Fruit fly (Drosophila melanogaster): Measurements from ENCODE around the gene Mat89Ba.

The Mat89Ba gene

DNA sequence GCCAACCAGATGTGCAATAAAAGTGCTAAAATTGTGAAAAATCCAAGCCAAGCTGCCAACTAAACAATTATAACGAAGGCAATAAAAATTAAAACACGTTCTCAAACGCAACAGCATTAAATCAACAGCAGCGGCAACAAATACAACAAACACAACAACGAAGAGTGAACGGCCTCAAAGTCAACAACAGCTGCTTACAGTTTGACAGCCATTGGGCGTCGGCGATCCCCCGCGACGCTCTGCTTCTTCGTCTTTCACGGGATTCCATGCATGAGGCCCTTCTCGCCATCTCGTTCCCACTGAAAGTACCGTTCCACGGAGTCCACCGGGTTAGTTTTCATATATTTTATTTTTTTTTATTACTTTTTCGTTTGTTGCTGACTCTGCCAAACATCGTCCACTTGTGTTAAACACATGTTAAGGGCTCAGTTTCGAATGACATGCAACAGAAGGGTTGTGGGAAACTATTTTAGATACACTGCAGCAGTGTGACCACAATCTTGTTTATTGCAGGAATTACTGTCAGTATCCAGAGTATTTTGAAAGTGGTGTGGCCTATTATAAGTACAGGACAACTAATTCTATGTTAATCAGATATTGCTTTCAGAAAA is 10.0 kb upstream of the Mat89Ba start (continued):
- TF ChIP-seq Oli (tag; optimal IDR thresholded peaks at IDR 0.05) (no peak), CG17912 (GFP tag; optimal IDR thresholded peaks at IDR 0.05) (peak; percentile 2), CG14710 (tag; optimal IDR thresholded peaks at IDR 0.05) (peak; percentile 96), z (GFP tag; IDR thresholded peaks at IDR 0.05) (peak; percentile 66; the same call in 2 of the 3 replicates), CG15696 (tag; optimal IDR thresholded peaks at IDR 0.05) (peak; percentile 10), HmgZ (tag; optimal IDR thresholded peaks at IDR 0.05) (no peak), CG3163 (GFP tag; optimal IDR thresholded peaks at IDR 0.05) (peak; percentile 1), chinmo (GFP tag; IDR thresholded peaks at IDR 0.05; ENCODE audit: partially characterized antibody) (peak; percentile 75; the same call in 1 of the 4 replicates), ci (GFP tag; IDR thresholded peaks at IDR 0.05) (peak; percentile 43; the same call in 1 of the 3 replicates), dpn (GFP tag; optimal IDR thresholded peaks at IDR 0.05) (peak in 1 of 2 experiments; percentile 7), crol (GFP tag; IDR thresholded peaks at IDR 0.05) (peak; percentile 60), D19A (tag; optimal IDR thresholded peaks at IDR 0.05) (peak; percentile 15), CG17361 (GFP tag; IDR thresholded peaks at IDR 0.05) (0 out of 3 replicates have a peak, but pooled peaks have one; percentile 14), tio (GFP tag; optimal IDR thresholded peaks at IDR 0.05) (no peak), CG8290 (GFP tag; optimal IDR thresholded peaks at IDR 0.05) (peak; percentile 46), CG8290 (tag; optimal IDR thresholded peaks at IDR 0.05) (peak; percentile 19 to 35), CHES-1-like (GFP tag; optimal IDR thresholded peaks at IDR 0.05) (peak; percentile 0), Mes4 (GFP tag; optimal IDR thresholded peaks at IDR 0.05) (no peak), CG3838 (GFP tag; optimal IDR thresholded peaks at IDR 0.05) (peak; percentile 24), CG17829 (tag; optimal IDR thresholded peaks at IDR 0.05) (peak; percentile 20), Trl (optimal IDR thresholded peaks at IDR 0.05) (no peak), Trl (GFP tag; optimal IDR thresholded peaks at IDR 0.05) (no peak), Xrp1 (GFP tag; IDR thresholded peaks at IDR 0.05) (peak; percentile 24), pros (GFP tag; optimal IDR thresholded peaks at IDR 0.05) (peak; percentile 68), CG13775 (GFP tag; optimal IDR thresholded peaks at IDR 0.05) (peak; percentile 15), cg (GFP tag; optimal IDR thresholded peaks at IDR 0.05) (no peak), CG10462 (GFP tag; optimal IDR thresholded peaks at IDR 0.05) (peak; percentile 33), Drgx (GFP tag; IDR thresholded peaks at IDR 0.05) (0 out of 2 replicates have a peak, but pooled peaks have one; percentile 7), pfk (GFP tag; optimal IDR thresholded peaks at IDR 0.05) (peak; percentile 43), CG4820 (GFP tag; optimal IDR thresholded peaks at IDR 0.05) (peak; percentile 11), nau (GFP tag; optimal IDR thresholded peaks at IDR 0.05) (peak; percentile 15), CG3407 (GFP tag; optimal IDR thresholded peaks at IDR 0.05) (peak; percentile 25), dmrt11E (tag; optimal IDR thresholded peaks at IDR 0.05) (peak; percentile 4), sd (tag; optimal IDR thresholded peaks at IDR 0.05) (peak; percentile 16), sr (GFP tag; IDR thresholded peaks at IDR 0.05) (peak; percentile 28; the same call in 1 of the 3 replicates), CG1233 (GFP tag; optimal IDR thresholded peaks at IDR 0.05) (peak; percentile 13), CG2712 (tag; optimal IDR thresholded peaks at IDR 0.05) (peak; percentile 26), CG14441 (GFP tag; IDR thresholded peaks at IDR 0.05) (0 out of 2 replicates have a peak, but pooled peaks have one; percentile 33), CG6791 (GFP tag; IDR thresholded peaks at IDR 0.05; ENCODE audit: partially characterized antibody) (peak; percentile 48; the same call in 1 of the 3 replicates), insv (GFP tag; optimal IDR thresholded peaks at IDR 0.05) (peak in 1 of 2 experiments; percentile 53), CG32772 (GFP tag; IDR thresholded peaks at IDR 0.05) (peak; percentile 28; the same call in 1 of the 2 replicates), ab (GFP tag; optimal IDR thresholded peaks at IDR 0.05) (no peak), CG6272 (GFP tag; IDR thresholded peaks at IDR 0.05) (no peak), tll (GFP tag; optimal IDR thresholded peaks at IDR 0.05) (peak in 1 of 2 experiments; percentile 37), HLHmδ (GFP tag; optimal IDR thresholded peaks at IDR 0.05) (peak; percentile 41), BEAF-32 (GFP tag; optimal IDR thresholded peaks at IDR 0.05) (no peak), CG10147 (GFP tag; optimal IDR thresholded peaks at IDR 0.05) (no peak), CG14860 (GFP tag; IDR thresholded peaks at IDR 0.05; ENCODE audit: partially characterized antibody) (no peak), bsh (GFP tag; optimal IDR thresholded peaks at IDR 0.05) (peak in 1 of 2 experiments; percentile 12)
